Fruit fly (Drosophila melanogaster) S2 (cell line): ENCODE measurements around the gene CG32225.

Experiments
- CG8478 ChIP-seq: fragments of >200 bp; optimal IDR thresholded peaks from 2 replicates; lab custom pipeline; 2018
- CTCF ChIP-seq, 2 experiments: fragments of >200 bp; optimal IDR thresholded peaks; 2 replicates each; lab custom pipeline; 2018

Gene CG32225

DNA sequence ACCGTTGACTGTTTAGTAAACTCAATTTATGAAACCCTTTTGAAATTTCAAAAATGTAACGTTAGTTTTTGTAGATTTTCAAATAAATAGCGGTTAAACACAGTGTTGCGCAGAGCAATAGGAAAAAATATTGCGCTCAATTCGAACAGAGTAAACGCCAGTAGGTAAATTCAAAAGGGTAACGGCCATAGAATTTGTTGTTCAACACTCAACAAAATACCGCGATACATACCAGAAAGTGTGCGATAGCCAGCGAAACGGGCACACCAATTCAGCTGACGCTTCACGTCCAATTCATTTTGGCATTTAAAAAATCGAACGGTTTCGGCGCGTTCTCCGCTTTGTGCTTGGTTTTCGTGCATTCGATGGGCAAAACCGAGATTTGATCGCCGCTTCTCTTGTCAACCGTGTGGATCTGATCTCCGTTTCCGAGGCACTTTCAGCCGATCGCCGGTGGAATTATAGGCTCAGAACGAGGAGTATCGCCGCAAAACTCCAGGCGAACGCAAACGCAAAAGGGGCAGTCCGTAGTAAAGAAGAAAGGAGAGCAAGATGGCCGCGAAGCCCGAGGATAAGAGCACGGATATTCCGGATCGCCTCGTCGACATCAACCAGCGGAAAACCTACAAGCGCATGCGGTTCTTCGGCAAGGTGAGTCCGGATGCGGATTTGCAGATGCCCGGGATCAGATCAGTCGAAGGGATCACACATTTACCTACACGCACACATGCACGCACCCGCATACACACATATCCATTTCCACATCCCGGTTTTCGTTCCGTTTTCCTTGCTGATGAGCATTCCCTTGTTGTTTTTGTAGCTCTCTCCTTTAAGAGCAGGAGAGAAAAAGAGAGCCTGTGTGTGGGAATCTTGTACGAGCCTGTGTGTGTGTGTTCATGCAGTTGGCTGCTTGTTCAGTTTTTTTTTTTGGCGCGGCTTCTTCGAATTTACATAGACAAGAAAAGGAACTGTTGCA, 4.0 kb upstream of the CG32225 start:
- TF ChIP-seq CTCF (optimal IDR thresholded peaks at IDR 0.05; lab: Kevin White, UChicago) (peak; percentile 38 to 43), CG8478 (lab: Kevin White, UChicago) (no peak)

DNA sequence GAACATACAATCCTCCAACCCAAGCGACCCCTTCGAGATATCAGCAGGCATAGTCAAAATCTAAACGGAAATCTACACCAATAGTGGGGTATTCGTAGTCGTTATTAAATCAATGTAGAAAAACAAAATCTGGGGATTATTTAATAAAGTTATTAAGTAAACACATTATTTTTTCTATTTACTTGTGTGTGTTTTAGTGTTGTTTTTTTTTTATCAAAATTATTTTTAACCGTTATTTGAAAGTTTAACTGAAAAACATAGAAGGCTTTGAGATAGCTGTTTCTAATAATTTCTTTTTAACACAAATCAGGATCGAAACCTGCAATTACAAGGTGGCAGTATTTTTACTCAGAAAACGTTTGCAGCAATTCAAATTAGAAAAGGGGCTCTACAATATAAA, 3.3 kb upstream of the CG32225 start, which contains the start of gene polo:
Gene polo (plus strand): TSS at position 301 of the 400 bp plus-strand sequence.
- no peak for TF ChIP-seq CTCF (optimal IDR thresholded peaks at IDR 0.05; lab: Kevin White, UChicago)
- no peak for TF ChIP-seq CG8478 (lab: Kevin White, UChicago)

DNA sequence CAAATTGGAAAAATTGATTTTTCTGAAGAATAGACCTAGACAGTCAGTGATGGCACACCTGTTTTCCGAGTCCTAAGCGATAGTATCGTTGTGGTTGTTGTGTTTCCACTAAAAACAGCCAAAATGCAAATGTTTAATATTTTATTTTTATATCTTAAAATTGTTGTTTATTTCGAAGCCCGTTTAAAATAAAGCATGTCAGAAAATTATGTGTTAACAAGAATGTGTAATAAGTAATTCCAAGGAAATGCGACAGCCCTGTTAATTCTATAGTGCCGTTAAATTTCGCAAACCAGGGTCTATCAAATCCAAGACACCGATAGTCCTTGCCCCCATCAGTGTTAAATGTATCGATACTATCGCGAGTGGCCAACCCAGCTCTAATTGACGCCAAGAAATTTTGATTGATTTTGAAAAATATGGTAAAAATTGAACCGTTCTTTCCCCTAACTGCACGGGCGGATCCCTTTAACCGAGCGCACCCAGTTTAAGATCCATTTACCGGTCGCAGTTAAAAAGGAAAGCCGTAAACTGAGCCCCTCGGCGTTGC, 3.9 kb downstream of the CG32225 start, which contains the start of gene Pex23:
Gene Pex23 (minus strand): TSS at position 61 of the 550 bp plus-strand sequence.
- TF ChIP-seq CG8478 (lab: Kevin White, UChicago) (no peak), CTCF (optimal IDR thresholded peaks at IDR 0.05; lab: Kevin White, UChicago) (peak in 1 of 2 experiments; percentile 38)

DNA sequence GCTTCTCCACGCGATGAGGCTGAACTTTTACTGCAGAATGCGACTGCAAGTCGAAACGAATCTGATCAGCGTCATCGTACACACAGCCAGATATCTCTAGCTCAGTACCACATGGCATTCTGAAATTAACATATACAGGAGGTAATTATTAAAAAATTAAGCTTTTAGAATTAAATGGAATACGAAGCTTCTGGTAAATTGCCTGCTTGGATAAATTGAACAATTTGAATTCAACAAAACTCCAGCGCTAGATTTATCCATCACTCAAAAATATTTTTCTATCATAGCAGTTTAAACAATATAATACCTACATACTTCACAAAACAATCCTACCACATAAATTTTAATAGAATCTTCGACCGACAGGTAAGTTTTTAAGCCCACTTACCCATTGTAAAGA, 7.0 kb downstream of the CG32225 start, which contains the start of gene SCCRO4:
Gene SCCRO4 (plus strand): TSS at position 301 of the 400 bp plus-strand sequence.
- TF ChIP-seq CTCF (optimal IDR thresholded peaks at IDR 0.05; lab: Kevin White, UChicago) (no peak), CG8478 (lab: Kevin White, UChicago) (no peak)

DNA sequence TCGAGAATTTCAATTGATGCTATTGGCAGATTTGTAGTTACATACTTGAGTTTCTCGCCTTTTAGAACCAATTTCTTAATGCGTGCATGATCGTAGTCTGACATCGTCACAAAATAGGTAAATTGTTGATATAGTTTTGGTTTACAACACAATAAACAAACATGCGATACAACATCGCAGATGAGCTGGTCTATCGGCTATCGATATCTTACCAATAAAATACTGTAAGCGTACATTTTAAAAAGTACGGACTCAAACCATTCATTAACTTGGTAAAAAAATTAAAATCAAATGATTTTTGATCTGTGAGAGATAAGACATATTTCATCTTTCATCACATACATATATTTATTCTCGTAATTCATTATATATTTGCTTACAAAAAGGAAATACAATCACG, 9.3 kb downstream of the CG32225 start, which contains the start of gene FRG1:
Gene FRG1 (minus strand): TSS at position 175 of the 400 bp plus-strand sequence.
- TF ChIP-seq CG8478 (lab: Kevin White, UChicago): no peak
- TF ChIP-seq CTCF (optimal IDR thresholded peaks at IDR 0.05; lab: Kevin White, UChicago): no peak

DNA sequence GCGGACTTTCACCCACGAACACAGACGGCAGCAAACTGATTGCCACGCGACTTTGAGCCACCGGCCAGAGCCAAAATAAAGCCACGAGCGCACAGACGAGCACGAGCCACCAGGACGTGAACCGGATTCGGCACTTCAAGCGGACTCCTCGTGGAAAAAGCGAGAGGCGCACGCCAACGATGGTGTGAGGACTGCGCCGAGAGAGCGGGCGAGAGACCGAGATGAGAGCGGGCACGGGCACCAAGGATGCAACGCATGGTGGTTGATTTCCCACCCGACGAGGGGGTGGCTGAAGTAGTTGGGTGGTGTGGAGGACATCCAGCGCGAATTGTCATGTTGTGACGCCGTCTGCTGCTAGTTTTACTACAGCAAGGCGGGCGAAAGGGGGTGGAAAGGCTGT, 11.0 kb downstream of the CG32225 start, which contains the start of gene gogo:
Gene gogo (minus strand): TSS at position 39 of the 400 bp plus-strand sequence.
- TF ChIP-seq CTCF (optimal IDR thresholded peaks at IDR 0.05; lab: Kevin White, UChicago): no peak
- no peak for TF ChIP-seq CG8478 (lab: Kevin White, UChicago)

DNA sequence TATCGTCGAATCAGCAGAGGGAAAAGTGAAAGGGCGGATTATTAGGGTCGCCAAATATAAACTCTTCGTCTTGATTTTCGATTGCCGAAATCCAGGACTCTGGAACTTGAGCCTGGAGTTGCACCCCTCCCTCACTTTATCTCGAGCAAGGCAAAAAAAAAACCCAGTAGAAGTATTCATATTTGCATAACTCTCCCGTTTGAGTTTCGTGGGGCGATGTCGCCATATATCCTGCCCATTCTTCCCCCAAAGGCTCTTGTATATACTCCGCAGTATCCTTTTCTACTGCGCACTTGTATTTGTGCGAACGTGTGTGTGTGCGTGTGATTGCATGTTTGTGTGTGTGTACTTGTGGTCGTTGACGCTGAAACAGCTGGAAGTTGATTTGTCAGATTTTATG, 19.0 kb downstream of the CG32225 start:
- no peak for TF ChIP-seq CTCF (optimal IDR thresholded peaks at IDR 0.05; lab: Kevin White, UChicago)
- no peak for TF ChIP-seq CG8478 (lab: Kevin White, UChicago)

DNA sequence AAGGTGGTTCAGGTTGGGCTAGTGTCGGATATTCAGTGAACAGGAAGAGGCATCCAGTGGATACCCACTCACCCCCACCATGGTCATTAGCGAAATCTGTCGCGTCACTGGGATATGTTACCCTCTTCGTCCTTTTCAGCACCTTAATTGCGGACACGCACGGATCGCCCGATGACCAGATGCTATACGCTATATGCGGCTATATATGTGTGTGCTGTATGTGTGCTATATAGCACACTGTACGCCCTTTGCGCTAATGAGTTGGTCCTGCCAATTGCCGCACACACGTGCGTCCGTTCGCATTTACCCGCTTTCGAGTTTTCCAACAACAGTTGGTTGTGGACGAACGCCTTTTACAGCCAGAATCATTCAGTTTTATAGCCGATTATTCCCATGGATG, 24.8 kb downstream of the CG32225 start:
- TF ChIP-seq CG8478 (lab: Kevin White, UChicago) (no peak), CTCF (optimal IDR thresholded peaks at IDR 0.05; lab: Kevin White, UChicago) (no peak)

DNA sequence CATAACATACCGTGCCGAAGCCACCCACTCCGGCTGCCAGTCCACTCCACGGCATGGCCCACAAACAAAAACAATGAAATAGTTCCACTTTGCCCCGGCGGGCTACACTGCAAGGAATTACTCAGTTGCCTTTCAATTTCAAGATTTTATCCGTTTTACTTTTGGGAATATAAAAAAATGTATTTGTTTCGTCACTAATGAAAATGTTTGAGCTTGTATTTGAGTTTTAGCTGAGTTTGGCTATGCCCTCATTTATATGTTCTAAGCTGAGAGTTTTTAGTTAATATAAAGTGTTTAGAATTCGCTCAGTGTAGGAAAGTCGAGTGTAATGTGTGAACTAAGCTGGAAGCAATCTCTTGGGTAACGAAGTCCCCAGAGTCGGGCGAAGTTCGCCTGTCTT, 29.5 kb downstream of the CG32225 start:
- TF ChIP-seq CTCF (optimal IDR thresholded peaks at IDR 0.05; lab: Kevin White, UChicago) (no peak), CG8478 (lab: Kevin White, UChicago) (no peak)

DNA sequence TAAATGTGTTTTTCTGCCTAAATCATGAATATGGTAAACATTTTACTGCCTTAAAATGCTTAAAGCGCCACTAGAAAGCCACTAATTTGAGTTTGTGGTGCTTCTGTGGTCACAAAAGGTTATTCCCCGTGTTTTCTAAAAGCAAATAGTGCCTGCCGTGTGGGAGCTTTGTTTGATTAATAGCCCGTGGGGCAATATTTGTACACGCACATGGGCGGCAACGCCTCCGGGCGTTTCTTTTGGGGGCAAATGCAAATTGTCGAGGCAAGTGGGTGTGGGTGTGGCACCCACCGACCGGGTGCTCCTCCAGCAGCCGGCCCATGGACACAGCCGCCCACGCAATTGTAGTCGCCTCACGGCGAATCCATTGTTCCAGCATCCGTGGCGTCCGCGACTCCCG, 30.2 kb downstream of the CG32225 start:
- TF ChIP-seq CG8478 (lab: Kevin White, UChicago): no peak
- TF ChIP-seq CTCF (optimal IDR thresholded peaks at IDR 0.05; lab: Kevin White, UChicago): no peak

DNA sequence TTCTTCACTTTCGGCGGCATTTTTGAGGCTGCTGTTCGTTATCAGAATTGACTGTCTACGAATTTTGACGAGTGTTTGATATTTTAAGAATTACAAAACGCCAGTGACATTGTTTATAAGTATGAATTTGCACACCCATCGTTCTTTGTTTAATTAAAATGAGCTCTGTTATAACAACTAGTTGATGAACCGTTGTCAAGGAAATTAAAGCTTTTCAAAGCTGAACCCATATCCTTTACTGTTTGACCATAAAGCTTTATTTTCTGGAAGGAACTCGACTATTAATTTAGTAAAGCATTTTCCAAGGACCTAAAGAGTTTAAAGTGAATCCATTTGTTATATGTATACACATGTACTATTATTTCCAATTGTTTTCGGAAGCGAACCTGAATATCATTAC, 30.8 kb downstream of the CG32225 start, which contains the start of gene CG17122:
Gene CG17122 (minus strand): TSS at position 101 of the 400 bp plus-strand sequence.
- no peak for TF ChIP-seq CG8478 (lab: Kevin White, UChicago)
- no peak for TF ChIP-seq CTCF (optimal IDR thresholded peaks at IDR 0.05; lab: Kevin White, UChicago)

DNA sequence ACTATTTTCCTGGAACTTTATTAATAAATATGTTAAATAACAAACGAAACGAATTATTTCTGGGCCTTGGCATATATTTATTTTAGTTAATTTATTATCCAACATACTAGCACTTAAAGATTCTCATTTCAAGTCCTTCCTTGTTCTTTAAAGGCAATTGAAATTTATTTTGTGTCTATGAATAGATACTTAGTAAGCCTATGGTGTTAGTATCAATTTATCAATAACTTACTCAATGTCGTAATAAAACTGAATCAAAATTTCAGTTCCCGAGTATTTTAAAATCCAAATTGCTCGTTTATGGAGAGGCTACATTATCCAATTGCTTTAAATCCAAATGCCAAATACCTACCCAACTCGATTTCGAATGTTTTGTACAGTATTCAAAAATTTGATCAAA, 40.6 kb downstream of the CG32225 start, which contains the start of gene CG32228:
Gene CG32228 (plus strand): TSS at position 301 of the 400 bp plus-strand sequence.
- TF ChIP-seq CG8478 (lab: Kevin White, UChicago): no peak
- no peak for TF ChIP-seq CTCF (optimal IDR thresholded peaks at IDR 0.05; lab: Kevin White, UChicago)
